Worm (Caenorhabditis elegans): Measurements from ENCODE around the gene srg-67.

The srg-67 gene

ce11 chrV:5462894-5463293, at the start of gene srg-67:
srg-67 (minus strand) TSS chrV:5462994.
- TF ChIP-seq fkh-10 (GFP tag; optimal IDR thresholded peaks at IDR 0.05) (no peak), ztf-11 (tag; optimal IDR thresholded peaks at IDR 0.05) (no peak), egl-5 (tag; optimal IDR thresholded peaks at IDR 0.05) (no peak), nhr-11 (tag; optimal IDR thresholded peaks at IDR 0.05) (no peak), nhr-23 (tag; optimal IDR thresholded peaks at IDR 0.05) (no peak), jun-1 (tag; optimal IDR thresholded peaks at IDR 0.05) (no peak), fkh-2 (tag; optimal IDR thresholded peaks at IDR 0.05) (no peak), mdl-1 (tag; optimal IDR thresholded peaks at IDR 0.05) (no peak), nfya-1 (tag; optimal IDR thresholded peaks at IDR 0.05; ENCODE audit: insufficient read depth) (no peak), zag-1 (tag; optimal IDR thresholded peaks at IDR 0.05) (no peak), nhr-76 (tag; optimal IDR thresholded peaks at IDR 0.05) (no peak), nhr-237 (tag; optimal IDR thresholded peaks at IDR 0.05) (no peak), nhr-28 (tag; optimal IDR thresholded peaks at IDR 0.05) (no peak), ztf-4 (tag; optimal IDR thresholded peaks at IDR 0.05) (no peak), unc-39 (tag; optimal IDR thresholded peaks at IDR 0.05) (no peak), tbx-2 (tag; optimal IDR thresholded peaks at IDR 0.05) (no peak), snpc-4 (tag; optimal IDR thresholded peaks at IDR 0.05) (no peak), fos-1 (tag; optimal IDR thresholded peaks at IDR 0.05) (no peak)

- no peak for TF ChIP-seq zag-1 (tag; optimal IDR thresholded peaks at IDR 0.05)
- TF ChIP-seq unc-39 (tag; optimal IDR thresholded peaks at IDR 0.05): no peak
- no peak for TF ChIP-seq pha-4 (tag; optimal IDR thresholded peaks at IDR 0.05)
- TF ChIP-seq elt-2 (tag; optimal IDR thresholded peaks at IDR 0.05): peak; percentile 93
- TF ChIP-seq nhr-76 (tag; optimal IDR thresholded peaks at IDR 0.05): no peak
- peak; percentile 95 for TF ChIP-seq pqm-1 (tag; optimal IDR thresholded peaks at IDR 0.05)
- TF ChIP-seq lsy-12 (tag; optimal IDR thresholded peaks at IDR 0.05): no peak
- no peak for TF ChIP-seq skn-1 (tag; optimal IDR thresholded peaks at IDR 0.05)
- no peak for TF ChIP-seq nfya-1 (tag; optimal IDR thresholded peaks at IDR 0.05; ENCODE audit: insufficient read depth)
- no peak for TF ChIP-seq R02D3.7 (tag; optimal IDR thresholded peaks at IDR 0.05)
- TF ChIP-seq ztf-11 (tag; optimal IDR thresholded peaks at IDR 0.05): no peak
- peak; percentile 58 for TF ChIP-seq jun-1 (tag; optimal IDR thresholded peaks at IDR 0.05)
- no peak for TF ChIP-seq mml-1 (tag; optimal IDR thresholded peaks at IDR 0.05)
- no peak for TF ChIP-seq nhr-25 (tag; optimal IDR thresholded peaks at IDR 0.05)
- TF ChIP-seq ceh-28 (tag; optimal IDR thresholded peaks at IDR 0.05): peak; percentile 4
Observed at ce11 chrV:5512559-5512958, 49.8 kb upstream of the srg-67 start.

- TF ChIP-seq ceh-82 (tag; optimal IDR thresholded peaks at IDR 0.05) (no peak), lsy-12 (tag; optimal IDR thresholded peaks at IDR 0.05) (no peak), egl-5 (tag; optimal IDR thresholded peaks at IDR 0.05) (no peak), eor-1 (tag; optimal IDR thresholded peaks at IDR 0.05) (no peak), nhr-23 (tag; optimal IDR thresholded peaks at IDR 0.05) (no peak), nhr-12 (tag; optimal IDR thresholded peaks at IDR 0.05) (no peak), fkh-10 (GFP tag; optimal IDR thresholded peaks at IDR 0.05) (no peak), ZK546.5 (tag; optimal IDR thresholded peaks at IDR 0.05) (no peak), nhr-76 (tag; optimal IDR thresholded peaks at IDR 0.05) (no peak), unc-39 (tag; optimal IDR thresholded peaks at IDR 0.05) (no peak), pqm-1 (tag; optimal IDR thresholded peaks at IDR 0.05) (peak; percentile 81), sea-2 (GFP tag; optimal IDR thresholded peaks at IDR 0.05) (no peak), nhr-28 (tag; optimal IDR thresholded peaks at IDR 0.05) (no peak), jun-1 (tag; optimal IDR thresholded peaks at IDR 0.05) (peak; percentile 0), ztf-4 (tag; optimal IDR thresholded peaks at IDR 0.05) (no peak), zag-1 (tag; optimal IDR thresholded peaks at IDR 0.05) (no peak), fos-1 (tag; optimal IDR thresholded peaks at IDR 0.05) (no peak), lin-39 (tag; optimal IDR thresholded peaks at IDR 0.05) (no peak), ceh-28 (tag; optimal IDR thresholded peaks at IDR 0.05) (no peak), fkh-2 (tag; optimal IDR thresholded peaks at IDR 0.05) (no peak), pha-4 (tag; optimal IDR thresholded peaks at IDR 0.05) (peak; percentile 9), elt-2 (tag; optimal IDR thresholded peaks at IDR 0.05) (peak; percentile 64), lin-15B (tag; optimal IDR thresholded peaks at IDR 0.05) (no peak), hmg-11 (tag; optimal IDR thresholded peaks at IDR 0.05) (no peak), aly-2 (tag; optimal IDR thresholded peaks at IDR 0.05) (no peak)
Observed at ce11 chrV:5511720-5512119, 48.9 kb upstream of the srg-67 start.

- TF ChIP-seq ZK546.5 (tag; optimal IDR thresholded peaks at IDR 0.05) (no peak), elt-2 (tag; optimal IDR thresholded peaks at IDR 0.05) (peak; percentile 15), sea-2 (GFP tag; optimal IDR thresholded peaks at IDR 0.05) (no peak), fos-1 (tag; optimal IDR thresholded peaks at IDR 0.05) (no peak), fkh-2 (tag; optimal IDR thresholded peaks at IDR 0.05) (no peak), ceh-9 (tag; optimal IDR thresholded peaks at IDR 0.05) (no peak), pqm-1 (tag; optimal IDR thresholded peaks at IDR 0.05) (peak; percentile 3), nhr-76 (tag; optimal IDR thresholded peaks at IDR 0.05) (no peak), tbx-2 (tag; optimal IDR thresholded peaks at IDR 0.05) (no peak), nhr-77 (tag; optimal IDR thresholded peaks at IDR 0.05) (no peak), nhr-25 (tag; optimal IDR thresholded peaks at IDR 0.05) (no peak), lin-15B (tag; optimal IDR thresholded peaks at IDR 0.05) (no peak), zag-1 (tag; optimal IDR thresholded peaks at IDR 0.05) (no peak), eor-1 (tag; optimal IDR thresholded peaks at IDR 0.05) (no peak), ama-1 (optimal IDR thresholded peaks at IDR 0.05) (peak; percentile 47), elt-1 (tag; optimal IDR thresholded peaks at IDR 0.05) (no peak), nhr-67 (tag; optimal IDR thresholded peaks at IDR 0.05) (no peak), fkh-10 (GFP tag; optimal IDR thresholded peaks at IDR 0.05) (no peak), nhr-237 (tag; optimal IDR thresholded peaks at IDR 0.05) (no peak)
Observed at ce11 chrV:5509966-5510365, 47.2 kb upstream of the srg-67 start.
